Worm (Caenorhabditis elegans) whole organism, midembryonic: ENCODE data around the gene irld-34.

Experiments used
- T22C8.4 ChIP-seq: fragments of 200-800 bp; sonication (Bioruptor generic); IDR thresholded peaks from 2 replicates; pipeline ENCODE4 v1.3.6; 2022; ENCODE audit warnings: missing genetic modification characterization, missing compliant biosample characterization
- cog-1 ChIP-seq: sonication (generic microtip); optimal IDR thresholded peaks from 2 replicates; lab custom pipeline; 2016; ENCODE audit warnings: missing genetic modification characterization, missing compliant biosample characterization
- med-1 ChIP-seq: sonication (generic microtip); optimal IDR thresholded peaks from 2 replicates; lab custom pipeline; 2017; ENCODE audit warnings: missing genetic modification characterization, mild to moderate bottlenecking, missing compliant biosample characterization, antibody characterized with exemption, missing genetic modification reagents; ENCODE audit not compliant: insufficient read depth
- ref-1 ChIP-seq: fragments of 200-800 bp; sonication (Bioruptor generic); conservative IDR thresholded peaks from 2 replicates; pipeline ENCODE4 v1.3.6; 2022; ENCODE audit warnings: missing genetic modification reagents, missing genetic modification characterization, missing compliant biosample characterization
- ztf-23 ChIP-seq: fragments of 200-800 bp; sonication (Bioruptor generic); IDR thresholded peaks from 2 replicates; pipeline ENCODE4 v1.3.6; 2022; ENCODE audit warnings: missing genetic modification reagents, missing genetic modification characterization, missing compliant biosample characterization
- ztf-29 ChIP-seq: fragments of 200-800 bp; sonication (Bioruptor generic); IDR thresholded peaks from 2 replicates; pipeline ENCODE4 v1.3.6; 2022; ENCODE audit warnings: missing genetic modification reagents, missing genetic modification characterization, missing compliant biosample characterization

DNA sequence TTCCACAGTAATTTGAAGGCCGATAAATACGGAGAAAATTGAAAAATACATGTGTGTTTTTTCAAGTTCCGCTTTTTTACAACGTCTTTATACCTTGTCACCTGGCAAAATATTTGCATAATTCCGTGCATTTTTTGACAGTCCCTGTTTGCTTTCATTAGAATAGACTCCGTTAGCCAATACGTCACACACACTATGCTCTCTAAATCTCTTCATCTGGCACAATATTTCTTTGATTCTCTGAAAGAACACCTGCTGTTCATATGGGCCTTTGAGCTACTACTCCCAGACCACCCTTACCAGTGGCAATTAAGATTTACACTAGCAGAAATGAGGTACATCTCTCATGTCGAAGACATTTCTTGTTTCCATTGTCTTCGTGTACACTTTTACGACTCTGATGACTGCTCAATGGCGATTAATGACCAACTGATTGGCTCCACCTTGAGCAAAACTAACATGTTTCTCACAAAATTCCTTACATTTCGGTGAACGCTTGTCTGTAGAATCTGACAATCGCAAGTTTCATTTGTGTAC, 36.5 kb upstream of the irld-34 start, which contains the start of gene grl-11:
- TF ChIP-seq ztf-29 (GFP tag; lab: Robert Waterston, UW) (no peak), cog-1 (tag; lab: Kevin White, UChicago) (no peak), ztf-23 (GFP tag; lab: Robert Waterston, UW) (no peak), T22C8.4 (GFP tag; lab: Robert Waterston, UW) (no peak), med-1 (GFP tag; lab: Kevin White, UChicago) (no peak), ref-1 (no peak)
